Worm (Caenorhabditis elegans): ENCODE data around the gene F59B2.15.
"Not testable (repeated sequence)": the region's sequence is repeated elsewhere in the genome, so short reads cannot be mapped to it uniquely, and the experiment has no call there.

ce11 chrIII:9005905-9006372 is 3.5 kb upstream of the F59B2.15 start, which contains the start of gene rab-6.1:
- not testable (repeated sequence) for TF ChIP-seq ztf-23, T22C8.4 (GFP tag; IDR thresholded peaks at IDR 0.05)
